Worm (Caenorhabditis elegans) whole organism, L3 larva: Measurements from ENCODE around the gene doxa-1.

Experiments
- ZK546.5 ChIP-seq: sonication (generic microtip); optimal IDR thresholded peaks from 2 replicates; lab custom pipeline; 2017; ENCODE audit warnings: missing biosample characterization, missing genetic modification characterization
- aly-2 ChIP-seq: fragments of 150-350 bp; optimal IDR thresholded peaks from 2 replicates; lab custom pipeline; 2014; ENCODE audit warnings: missing biosample characterization, missing genetic modification characterization
- ama-1 ChIP-seq: fragments of 150-350 bp; optimal IDR thresholded peaks from 2 replicates; lab custom pipeline; 2018
- ceh-28 ChIP-seq: fragments of 150-350 bp; optimal IDR thresholded peaks from 2 replicates; lab custom pipeline; 2014; ENCODE audit warnings: missing biosample characterization, missing genetic modification reagents, missing genetic modification characterization
- ceh-82 ChIP-seq: fragments of 150-350 bp; optimal IDR thresholded peaks from 2 replicates; lab custom pipeline; 2014; ENCODE audit warnings: missing biosample characterization, missing genetic modification characterization
- ceh-9 ChIP-seq: sonication (generic microtip); optimal IDR thresholded peaks from 2 replicates; lab custom pipeline; 2018; ENCODE audit warnings: missing biosample characterization, missing genetic modification characterization
- daf-12 ChIP-seq: fragments of 150-350 bp; optimal IDR thresholded peaks from 2 replicates; lab custom pipeline; 2014; ENCODE audit warnings: missing biosample characterization, missing genetic modification reagents, missing genetic modification characterization
- egl-5 ChIP-seq: fragments of 150-350 bp; optimal IDR thresholded peaks from 2 replicates; lab custom pipeline; 2017; ENCODE audit warnings: missing biosample characterization, missing genetic modification reagents, missing genetic modification characterization, inconsistent platforms
- elt-1 ChIP-seq: fragments of 150-350 bp; optimal IDR thresholded peaks from 2 replicates; lab custom pipeline; 2014; ENCODE audit warnings: missing biosample characterization, missing genetic modification characterization
- elt-2 ChIP-seq: sonication (generic microtip); optimal IDR thresholded peaks from 2 replicates; lab custom pipeline; 2016; ENCODE audit warnings: missing genetic modification reagents, mild to moderate bottlenecking, missing genetic modification characterization, missing compliant biosample characterization
- eor-1 ChIP-seq, 2 experiments: fragments of 150-350 bp; optimal IDR thresholded peaks; 2 replicates each; lab custom pipeline; 2014 to 2018; ENCODE audit warnings: missing biosample characterization in 2 of 2, missing genetic modification characterization in 2 of 2
- fkh-2 ChIP-seq: fragments of 150-350 bp; optimal IDR thresholded peaks from 2 replicates; lab custom pipeline; 2014; ENCODE audit warnings: missing biosample characterization, missing genetic modification reagents, missing genetic modification characterization
- jun-1 ChIP-seq: fragments of 150-350 bp; optimal IDR thresholded peaks from 2 replicates; lab custom pipeline; 2014; ENCODE audit warnings: missing biosample characterization, missing genetic modification reagents, missing genetic modification characterization
- lin-15B ChIP-seq: fragments of 150-350 bp; optimal IDR thresholded peaks from 2 replicates; lab custom pipeline; 2014; ENCODE audit warnings: missing biosample characterization, missing genetic modification characterization
- lin-39 ChIP-seq: fragments of 150-350 bp; optimal IDR thresholded peaks from 2 replicates; lab custom pipeline; 2018; ENCODE audit warnings: missing biosample characterization, missing genetic modification reagents, missing genetic modification characterization
- lsy-12 ChIP-seq: sonication (generic microtip); optimal IDR thresholded peaks from 2 replicates; lab custom pipeline; 2016; ENCODE audit warnings: mild to moderate bottlenecking, missing genetic modification characterization, missing compliant biosample characterization
- mml-1 ChIP-seq: fragments of 150-350 bp; sonication (generic microtip); optimal IDR thresholded peaks from 3 replicates; lab custom pipeline; 2014; ENCODE audit warnings: missing biosample characterization, missing genetic modification characterization
- nfya-1 ChIP-seq: sonication (generic microtip); optimal IDR thresholded peaks from 2 replicates; lab custom pipeline; 2017; ENCODE audit warnings: missing genetic modification characterization, mild to moderate bottlenecking, missing compliant biosample characterization, antibody characterized with exemption, moderate library complexity; ENCODE audit not compliant: insufficient read depth
- nhr-11 ChIP-seq: fragments of 150-350 bp; optimal IDR thresholded peaks from 2 replicates; lab custom pipeline; 2014; ENCODE audit warnings: missing biosample characterization, missing genetic modification characterization
- nhr-12 ChIP-seq: fragments of 150-350 bp; optimal IDR thresholded peaks from 2 replicates; lab custom pipeline; 2014; ENCODE audit warnings: missing biosample characterization, missing genetic modification characterization
- nhr-23 ChIP-seq: fragments of 150-350 bp; optimal IDR thresholded peaks from 2 replicates; lab custom pipeline; 2014; ENCODE audit warnings: missing biosample characterization, missing genetic modification reagents, missing genetic modification characterization
- nhr-25 ChIP-seq: sonication (generic microtip); optimal IDR thresholded peaks from 2 replicates; lab custom pipeline; 2017; ENCODE audit warnings: missing biosample characterization, missing genetic modification characterization
- nhr-28 ChIP-seq: fragments of 150-350 bp; optimal IDR thresholded peaks from 2 replicates; lab custom pipeline; 2014; ENCODE audit warnings: missing biosample characterization, missing genetic modification characterization
- nhr-43 ChIP-seq: sonication (generic microtip); optimal IDR thresholded peaks from 2 replicates; lab custom pipeline; 2016; ENCODE audit warnings: mild to moderate bottlenecking, missing genetic modification characterization, missing compliant biosample characterization; ENCODE audit not compliant: poor library complexity, severe bottlenecking
- nhr-67 ChIP-seq: fragments of 150-350 bp; optimal IDR thresholded peaks from 2 replicates; lab custom pipeline; 2014; ENCODE audit warnings: missing biosample characterization, missing genetic modification characterization
- nhr-76 ChIP-seq: fragments of 150-350 bp; sonication (generic microtip); optimal IDR thresholded peaks from 5 replicates; lab custom pipeline; 2014; ENCODE audit warnings: missing biosample characterization, missing genetic modification characterization
- pqm-1 ChIP-seq: fragments of 150-350 bp; optimal IDR thresholded peaks from 2 replicates; lab custom pipeline; 2017; ENCODE audit warnings: missing biosample characterization, missing genetic modification characterization, inconsistent platforms
- skn-1 ChIP-seq: fragments of 150-350 bp; optimal IDR thresholded peaks from 2 replicates; lab custom pipeline; 2014; ENCODE audit warnings: missing biosample characterization, missing genetic modification characterization
- snpc-4 ChIP-seq: fragments of 150-350 bp; optimal IDR thresholded peaks from 2 replicates; lab custom pipeline; 2014; ENCODE audit warnings: missing biosample characterization, missing genetic modification characterization
- tbx-2 ChIP-seq: sonication (generic microtip); optimal IDR thresholded peaks from 2 replicates; lab custom pipeline; 2016; ENCODE audit warnings: mild to moderate bottlenecking, missing genetic modification characterization, missing compliant biosample characterization
- unc-39 ChIP-seq: sonication (generic microtip); optimal IDR thresholded peaks from 4 replicates; lab custom pipeline; 2017; ENCODE audit warnings: missing biosample characterization, missing genetic modification characterization
- unc-62 ChIP-seq: fragments of 150-350 bp; sonication (generic microtip); optimal IDR thresholded peaks from 4 replicates; lab custom pipeline; 2014; ENCODE audit warnings: missing biosample characterization, missing genetic modification reagents, missing genetic modification characterization
- zag-1 ChIP-seq: fragments of 150-350 bp; optimal IDR thresholded peaks from 2 replicates; lab custom pipeline; 2014; ENCODE audit warnings: missing biosample characterization, missing genetic modification characterization
- ztf-4 ChIP-seq: fragments of 150-350 bp; optimal IDR thresholded peaks from 2 replicates; lab custom pipeline; 2014; ENCODE audit warnings: missing biosample characterization, missing genetic modification characterization

doxa-1 gene

DNA sequence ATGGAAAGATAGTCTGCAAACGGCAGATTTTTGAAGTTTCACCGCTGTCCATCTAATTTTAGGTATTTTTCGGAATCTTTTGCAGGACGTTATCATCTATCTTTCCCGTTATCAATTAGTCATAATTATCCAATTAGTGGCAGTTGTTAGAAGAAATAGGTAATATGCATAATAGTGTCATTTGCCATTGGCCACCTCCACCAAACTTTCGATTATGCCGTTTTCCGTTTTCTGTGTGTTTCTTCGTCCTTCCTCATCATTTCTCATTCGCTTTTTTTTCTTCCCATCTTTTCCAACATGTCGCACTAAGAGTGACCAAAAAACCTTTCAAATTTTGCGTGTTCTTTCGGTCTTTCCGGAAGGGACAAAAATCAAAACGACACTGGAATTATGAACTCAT, 16.5 kb upstream of the doxa-1 start:
- no peak for TF ChIP-seq nhr-43 (tag; lab: Kevin White, UChicago)
- no peak for TF ChIP-seq jun-1
- no peak for TF ChIP-seq aly-2 (tag; lab: Kevin White, UChicago)
- TF ChIP-seq ztf-4 (tag; lab: Kevin White, UChicago): no peak
- TF ChIP-seq ceh-9: no peak
- no peak for TF ChIP-seq ceh-82 (tag; lab: Kevin White, UChicago)
- TF ChIP-seq unc-39 (tag; lab: Kevin White, UChicago): no peak
- TF ChIP-seq fkh-2 (tag; lab: Kevin White, UChicago): no peak
- no peak for TF ChIP-seq ZK546.5 (tag; lab: Kevin White, UChicago)

DNA sequence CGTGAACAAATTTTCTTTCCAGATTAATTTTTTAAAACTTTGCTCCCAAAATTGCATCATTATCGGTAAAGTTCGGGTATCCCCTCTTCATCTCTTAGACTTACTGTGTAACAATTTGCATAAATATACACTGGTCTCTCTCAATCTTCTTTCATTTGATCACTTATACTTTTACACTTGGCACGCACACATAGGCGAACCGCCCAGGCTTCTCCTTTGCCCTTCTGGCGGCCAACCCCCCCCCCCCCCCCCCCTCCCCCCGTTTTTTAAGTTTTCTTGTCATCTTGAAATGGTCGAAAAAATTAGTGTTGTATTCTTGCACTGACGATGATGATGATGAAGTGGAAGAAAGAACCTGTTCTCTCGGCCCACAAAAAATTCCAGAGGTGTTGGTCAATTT, 10.6 kb upstream of the doxa-1 start:
- TF ChIP-seq nfya-1 (tag; lab: Kevin White, UChicago) (no peak), ZK546.5 (tag; lab: Kevin White, UChicago) (no peak), aly-2 (tag; lab: Kevin White, UChicago) (no peak), nhr-11 (tag; lab: Kevin White, UChicago) (no peak)

DNA sequence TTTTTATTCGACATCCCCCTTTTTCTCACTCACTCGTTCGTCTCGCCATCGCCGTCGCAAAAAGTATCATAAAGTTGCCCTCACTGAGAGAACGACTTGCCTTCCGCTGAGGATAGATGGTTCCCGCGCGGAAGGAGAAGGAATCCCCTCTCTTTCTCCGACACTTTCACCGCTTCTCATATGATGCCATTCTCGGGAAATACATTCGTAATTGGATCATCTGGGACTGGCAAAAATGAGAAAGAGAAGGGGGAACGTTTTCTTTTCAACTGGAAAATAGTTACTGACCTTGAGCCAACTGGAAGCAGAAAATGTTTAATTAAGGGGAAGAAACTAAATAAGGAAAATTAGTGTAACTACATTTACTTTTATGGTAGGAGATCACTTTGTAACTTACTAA, 9.1 kb upstream of the doxa-1 start:
- no peak for TF ChIP-seq ama-1
- TF ChIP-seq nhr-25: peak; percentile 35

DNA sequence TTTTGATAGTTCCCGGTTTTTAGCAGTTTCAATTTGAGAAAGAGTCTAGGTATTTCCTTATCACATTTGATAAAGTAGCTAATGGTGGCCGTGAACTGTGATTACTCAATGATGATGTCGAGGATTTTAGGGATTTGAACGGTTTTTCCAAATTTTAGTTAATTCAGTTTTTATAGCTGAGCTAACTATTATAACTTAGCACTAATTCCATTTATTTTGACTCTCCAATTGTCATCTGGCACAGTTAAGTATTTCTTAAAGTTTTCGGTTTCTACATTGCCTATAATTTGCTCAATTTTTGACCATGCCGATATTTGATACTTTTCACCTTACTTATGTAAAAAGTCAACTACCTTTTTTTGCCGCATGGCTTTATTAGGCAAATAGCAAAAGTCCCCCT, 7.6 kb upstream of the doxa-1 start:
- no peak for TF ChIP-seq mml-1 (tag; lab: Kevin White, UChicago)
- no peak for TF ChIP-seq daf-12
- TF ChIP-seq nhr-25: no peak
- TF ChIP-seq skn-1 (tag; lab: Kevin White, UChicago): no peak
- no peak for TF ChIP-seq ceh-82 (tag; lab: Kevin White, UChicago)
- TF ChIP-seq unc-62: no peak
- TF ChIP-seq lin-39 (tag; lab: Kevin White, UChicago): no peak
- TF ChIP-seq tbx-2 (tag; lab: Kevin White, UChicago): no peak
- TF ChIP-seq egl-5 (tag; lab: Kevin White, UChicago): no peak
- no peak for TF ChIP-seq nhr-28
- no peak for TF ChIP-seq nhr-76 (tag; lab: Kevin White, UChicago)
- TF ChIP-seq elt-2 (tag; lab: Kevin White, UChicago): no peak

DNA sequence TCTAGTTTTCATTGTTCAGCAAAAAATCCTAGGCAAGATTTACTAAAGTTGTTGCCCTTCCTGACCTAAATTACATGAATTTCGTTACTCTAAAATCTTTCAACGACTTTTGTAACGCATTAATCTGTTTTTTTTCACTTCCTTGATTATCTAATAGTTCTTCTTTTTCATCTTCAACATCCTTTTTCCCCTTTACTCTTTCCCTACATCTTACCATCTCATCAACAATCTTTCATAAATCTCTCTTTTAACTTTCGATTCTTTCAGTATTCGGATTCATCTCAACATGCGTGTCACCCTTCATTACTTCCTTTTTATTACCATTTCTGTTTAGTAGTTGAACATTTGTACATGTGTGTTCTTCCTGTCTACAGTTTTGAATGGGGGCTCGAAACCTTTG, 7.0 kb upstream of the doxa-1 start:
- TF ChIP-seq egl-5 (tag; lab: Kevin White, UChicago) (no peak), nhr-23 (tag; lab: Kevin White, UChicago) (peak; percentile 67), elt-1 (tag; lab: Kevin White, UChicago) (peak; percentile 96), nfya-1 (tag; lab: Kevin White, UChicago) (no peak)

DNA sequence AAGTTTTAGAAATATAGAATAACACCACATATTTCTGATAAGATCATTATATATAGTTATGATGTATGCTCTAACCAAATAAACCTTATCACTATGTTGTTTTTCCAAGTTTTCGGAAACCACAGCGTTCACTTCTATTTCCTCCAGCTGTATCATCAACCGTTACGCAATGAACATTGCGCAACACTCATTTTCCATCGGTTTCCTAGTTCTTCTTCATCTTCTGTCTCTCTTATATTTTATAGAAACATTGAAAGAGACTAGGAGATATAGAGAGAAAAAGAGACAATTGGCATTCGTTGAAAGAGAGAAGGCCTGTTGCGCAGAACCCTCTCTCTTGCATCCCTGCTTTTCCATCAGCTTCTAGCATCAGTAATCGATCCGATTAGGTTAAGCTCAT, 6.6 kb upstream of the doxa-1 start:
- TF ChIP-seq nhr-23 (tag; lab: Kevin White, UChicago) (peak; percentile 19), ama-1 (no peak)

DNA sequence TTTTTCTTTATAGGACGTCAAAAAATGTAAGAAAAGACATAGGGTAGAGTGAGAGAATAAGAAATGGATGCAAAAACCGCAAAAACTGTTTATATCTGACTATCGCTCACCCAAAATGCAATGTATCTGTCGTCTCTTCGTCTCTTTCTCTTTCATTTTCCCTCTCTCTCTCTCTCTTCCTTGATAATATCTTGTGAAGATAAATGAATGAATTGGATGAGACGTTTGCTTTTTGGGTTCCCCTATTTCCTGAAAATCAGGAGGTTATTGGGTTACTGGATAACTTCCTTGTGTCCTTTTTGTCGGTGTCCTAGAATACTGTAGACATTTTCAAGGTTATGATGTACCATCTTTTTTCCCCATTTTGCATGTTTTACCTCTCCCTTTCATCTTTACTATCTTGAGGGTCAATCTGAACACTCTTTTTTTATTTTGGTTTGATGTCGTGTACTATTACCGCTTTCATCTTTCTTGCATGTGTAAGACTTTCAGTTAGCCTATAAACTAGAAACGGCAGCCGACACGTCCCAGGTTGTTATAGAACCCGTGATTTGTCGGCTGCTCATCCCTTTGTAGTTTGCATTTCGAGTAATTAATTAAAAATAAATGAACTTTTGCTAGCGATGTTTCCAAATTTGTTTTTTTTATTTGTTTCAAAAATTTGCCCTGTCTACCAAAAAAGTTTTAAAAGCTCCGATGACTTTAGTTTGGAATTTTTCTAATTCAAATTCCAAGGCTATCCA, 5.4 kb upstream of the doxa-1 start:
- TF ChIP-seq ZK546.5 (tag; lab: Kevin White, UChicago): no peak
- TF ChIP-seq unc-39 (tag; lab: Kevin White, UChicago): no peak
- no peak for TF ChIP-seq jun-1
- no peak for TF ChIP-seq nhr-76 (tag; lab: Kevin White, UChicago)
- no peak for TF ChIP-seq fkh-2 (tag; lab: Kevin White, UChicago)
- peak; percentile 51 for TF ChIP-seq elt-1 (tag; lab: Kevin White, UChicago)
- TF ChIP-seq nhr-43 (tag; lab: Kevin White, UChicago): no peak
- TF ChIP-seq snpc-4 (tag; lab: Kevin White, UChicago): peak; percentile 71
- no peak for TF ChIP-seq lin-15B (tag; lab: Kevin White, UChicago)
- no peak for TF ChIP-seq ceh-28 (tag; lab: Kevin White, UChicago)
- no peak for TF ChIP-seq nhr-12 (tag; lab: Kevin White, UChicago)
- TF ChIP-seq nhr-67 (tag; lab: Kevin White, UChicago): no peak
- no peak for TF ChIP-seq lsy-12 (tag; lab: Kevin White, UChicago)
- peak; percentile 93 for TF ChIP-seq nhr-23 (tag; lab: Kevin White, UChicago)
- no peak for TF ChIP-seq pqm-1 (tag; lab: Kevin White, UChicago)
- TF ChIP-seq eor-1 (tag; optimal IDR thresholded peaks at IDR 0.05; lab: Kevin White, UChicago): no peak
- no peak for TF ChIP-seq zag-1 (tag; lab: Kevin White, UChicago)
- TF ChIP-seq, all 47 proteins: peak for 3
